Worm (Caenorhabditis elegans): ENCODE results near the gene C02E7.7.

Gene C02E7.7

DNA sequence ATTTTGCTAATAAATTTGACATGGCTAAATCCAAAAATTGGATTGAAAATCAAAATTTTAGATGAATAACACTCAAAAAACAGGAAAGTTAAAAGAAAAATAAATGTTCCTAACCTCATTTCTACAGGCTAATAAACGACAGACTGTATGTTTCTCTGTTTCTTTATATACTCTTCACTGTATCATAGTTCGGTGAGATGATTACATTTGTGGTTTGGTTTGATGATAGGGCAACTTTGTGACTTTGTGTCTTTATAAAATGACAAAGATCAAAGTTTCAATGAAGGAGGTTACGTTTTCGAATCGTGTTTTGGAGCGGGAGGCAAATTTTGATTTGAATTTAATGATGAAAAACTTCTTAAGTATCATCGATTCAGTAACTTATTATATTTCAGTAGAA lies 28.9 kb downstream of the C02E7.7 start, which contains the start of gene ugt-12 (continued):
- TF ChIP-seq daf-16 (GFP tag; optimal IDR thresholded peaks at IDR 0.05): no peak
- peak; percentile 54 for TF ChIP-seq daf-16 (tag; optimal IDR thresholded peaks at IDR 0.05)
- peak; percentile 37 for TF ChIP-seq hlh-11 (tag; optimal IDR thresholded peaks at IDR 0.05)
- TF ChIP-seq ceh-82 (tag; optimal IDR thresholded peaks at IDR 0.05): no peak
- no peak for TF ChIP-seq mdl-1 (tag; optimal IDR thresholded peaks at IDR 0.05)

ce11 chrV:4885372-4885771 lies 33.0 kb downstream of the C02E7.7 start, which contains the start of gene T19H12.3:
Gene T19H12.3, plus strand, starts transcription at chrV:4885672.
- no peak for TF ChIP-seq ceh-32 (tag; optimal IDR thresholded peaks at IDR 0.05; ENCODE audit: poor library complexity)

DNA sequence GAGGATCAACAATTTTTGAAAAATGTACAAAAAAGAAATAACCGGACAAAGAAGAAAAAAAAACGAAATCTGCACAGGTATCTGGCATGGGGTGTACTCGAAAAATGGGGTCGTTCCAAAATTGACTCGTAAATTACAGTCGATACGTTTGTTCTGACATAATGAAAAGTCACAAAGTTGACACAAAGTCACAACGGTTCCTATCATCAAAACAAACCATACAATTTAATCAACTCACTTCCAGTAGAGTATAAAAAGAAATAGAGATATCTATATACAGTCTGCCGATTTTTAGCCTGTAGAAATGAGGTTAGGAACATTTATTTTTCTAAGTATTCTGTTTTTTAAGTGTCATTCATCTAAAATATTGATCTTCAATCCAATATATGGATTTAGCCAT lies 33.9 kb downstream of the C02E7.7 start, which contains the start of gene T19H12.12:
Gene T19H12.12 (plus strand): TSS at position 301 of the 400 bp plus-strand sequence.
- TF ChIP-seq ZK337.2 (GFP tag; IDR thresholded peaks at IDR 0.05) (no peak), ztf-7 (tag; optimal IDR thresholded peaks at IDR 0.05) (no peak), Y48G9A.11 (GFP tag; IDR thresholded peaks at IDR 0.05) (no peak), ceh-62 (tag; optimal IDR thresholded peaks at IDR 0.05) (no peak), ceh-28 (tag; optimal IDR thresholded peaks at IDR 0.05) (no peak), fos-1 (tag; optimal IDR thresholded peaks at IDR 0.05) (no peak), ceh-44 (GFP tag; IDR thresholded peaks at IDR 0.05) (no peak), hif-1 (tag; optimal IDR thresholded peaks at IDR 0.05) (no peak), nhr-237 (tag; optimal IDR thresholded peaks at IDR 0.05) (no peak), Y75B8A.6 (GFP tag; IDR thresholded peaks at IDR 0.05) (no peak), aly-2 (tag; optimal IDR thresholded peaks at IDR 0.05) (no peak), lin-15B (tag; optimal IDR thresholded peaks at IDR 0.05) (no peak), pqm-1 (tag; optimal IDR thresholded peaks at IDR 0.05) (no peak), lin-39 (tag; optimal IDR thresholded peaks at IDR 0.05) (no peak), gei-8 (GFP tag; optimal IDR thresholded peaks at IDR 0.05) (no peak), lsy-2 (tag; optimal IDR thresholded peaks at IDR 0.05) (no peak), daf-16 (GFP tag; optimal IDR thresholded peaks at IDR 0.05) (no peak), daf-16 (tag; optimal IDR thresholded peaks at IDR 0.05) (no peak), zip-2 (tag; optimal IDR thresholded peaks at IDR 0.05) (no peak)

- no peak for TF ChIP-seq mdt-29 (GFP tag; IDR thresholded peaks at IDR 0.05)
- TF ChIP-seq madf-5 (GFP tag; IDR thresholded peaks at IDR 0.05): no peak
- no peak for TF ChIP-seq dmd-6 (GFP tag; IDR thresholded peaks at IDR 0.05)
- TF ChIP-seq F44E2.7 (GFP tag; IDR thresholded peaks at IDR 0.05): no peak
- no peak for TF ChIP-seq lim-7 (GFP tag; IDR thresholded peaks at IDR 0.05)
- no peak for TF ChIP-seq hlh-11 (tag; optimal IDR thresholded peaks at IDR 0.05)
- no peak for TF ChIP-seq duxl-1 (tag; optimal IDR thresholded peaks at IDR 0.05; ENCODE audit: poor library complexity)
These were observed 37.0 kb downstream of the C02E7.7 start, which contains the start of gene str-32 for ce11 chrV:4881377-4881776. Gene str-32, minus strand, starts transcription at chrV:4881477.

ce11 chrV:4879251-4879650 lies 39.1 kb downstream of the C02E7.7 start, which contains the start of gene T19H12.15:
Gene T19H12.15, minus strand, starts transcription at chrV:4879351.
- TF ChIP-seq skn-1 (tag; optimal IDR thresholded peaks at IDR 0.05) (no peak), set-16 (GFP tag; IDR thresholded peaks at IDR 0.05) (no peak), ceh-62 (tag; optimal IDR thresholded peaks at IDR 0.05) (no peak), T26A8.4 (GFP tag; IDR thresholded peaks at IDR 0.05) (no peak)

DNA sequence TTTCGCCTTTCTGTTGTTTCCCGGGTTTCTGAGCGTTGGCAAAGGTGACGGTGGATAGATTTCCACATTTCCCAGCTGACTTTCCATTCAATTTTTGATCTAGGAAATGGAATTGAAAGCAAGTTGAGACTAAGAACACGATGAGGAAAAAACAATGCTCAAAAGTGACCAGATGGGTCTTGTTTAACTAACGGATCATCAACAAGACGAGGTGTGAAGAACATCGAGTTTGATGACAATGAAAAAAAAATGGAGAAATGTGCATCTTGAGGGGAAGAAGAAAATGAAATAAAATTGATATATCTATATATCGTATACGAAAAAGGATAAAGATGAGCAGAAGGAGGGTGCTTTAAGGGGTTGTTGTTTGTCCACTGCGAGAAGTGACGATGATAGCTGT lies 40.8 kb downstream of the C02E7.7 start, which contains the start of gene T19H12.6:
Gene T19H12.6 (minus strand): TSS at position 101 of the 400 bp plus-strand sequence.
- TF ChIP-seq jun-1 (tag; optimal IDR thresholded peaks at IDR 0.05) (no peak), tag-97 (GFP tag; IDR thresholded peaks at IDR 0.05) (no peak), unc-39 (tag; optimal IDR thresholded peaks at IDR 0.05) (no peak), egl-43 (GFP tag; IDR thresholded peaks at IDR 0.05) (no peak), tra-1 (GFP tag; IDR thresholded peaks at IDR 0.05) (no peak), nhr-25 (tag; optimal IDR thresholded peaks at IDR 0.05; ENCODE audit: borderline replicate concordance, insufficient read depth) (no peak), cey-2 (tag; optimal IDR thresholded peaks at IDR 0.05; ENCODE audit: borderline replicate concordance, insufficient read depth) (no peak), lim-7 (GFP tag; IDR thresholded peaks at IDR 0.05) (no peak), daf-12 (tag; optimal IDR thresholded peaks at IDR 0.05) (no peak), set-16 (GFP tag; IDR thresholded peaks at IDR 0.05) (no peak), pha-4 (GFP tag; IDR thresholded peaks at IDR 0.05) (no peak), pha-4 (tag; optimal IDR thresholded peaks at IDR 0.05) (no peak), snpc-4 (tag; optimal IDR thresholded peaks at IDR 0.05) (no peak), Y105C5A.15 (GFP tag; IDR thresholded peaks at IDR 0.05) (no peak), nhr-10 (tag; optimal IDR thresholded peaks at IDR 0.05) (no peak)
